Worm (Caenorhabditis elegans) whole organism, late embryonic: ENCODE results near the gene irld-66.

ENCODE experiments used
- C08G9.2 ChIP-seq: sonication (generic microtip); optimal IDR thresholded peaks from 2 replicates; lab custom pipeline; 2016; ENCODE audit warnings: mild to moderate bottlenecking, missing genetic modification characterization, moderate library complexity, missing compliant biosample characterization
- C38D4.7 ChIP-seq: fragments of 200-800 bp; sonication (Bioruptor generic); optimal IDR thresholded peaks from 2 replicates; lab custom pipeline; 2018; ENCODE audit warnings: mild to moderate bottlenecking, missing genetic modification characterization, moderate library complexity, missing compliant biosample characterization
- F13H6.1 ChIP-seq: sonication (generic microtip); optimal IDR thresholded peaks from 2 replicates; lab custom pipeline; 2016; ENCODE audit warnings: missing genetic modification characterization, missing compliant biosample characterization
- T23F11.4 ChIP-seq: fragments of 200-800 bp; sonication (Bioruptor generic); optimal IDR thresholded peaks from 2 replicates; lab custom pipeline; 2018; ENCODE audit warnings: mild to moderate bottlenecking, missing genetic modification characterization, missing compliant biosample characterization
- ceh-14 ChIP-seq: sonication (generic microtip); optimal IDR thresholded peaks from 2 replicates; lab custom pipeline; 2016; ENCODE audit warnings: missing genotype, missing genetic modification characterization, missing compliant biosample characterization
- ceh-19 ChIP-seq: fragments of 200-800 bp; sonication (Bioruptor generic); optimal IDR thresholded peaks from 2 replicates; lab custom pipeline; 2018; ENCODE audit warnings: mild to moderate bottlenecking, missing genetic modification characterization, missing compliant biosample characterization
- ceh-2 ChIP-seq: sonication (generic microtip); optimal IDR thresholded peaks from 2 replicates; lab custom pipeline; 2016; ENCODE audit warnings: missing genotype, missing genetic modification characterization, missing compliant biosample characterization
- ceh-30 ChIP-seq: fragments of 150-350 bp; optimal IDR thresholded peaks from 2 replicates; lab custom pipeline; 2014; ENCODE audit warnings: missing biosample characterization, missing genetic modification characterization
- ceh-31 ChIP-seq: sonication (generic microtip); optimal IDR thresholded peaks from 2 replicates; lab custom pipeline; 2016; ENCODE audit warnings: missing genetic modification characterization, missing compliant biosample characterization
- ceh-34 ChIP-seq: sonication (generic microtip); optimal IDR thresholded peaks from 2 replicates; lab custom pipeline; 2016; ENCODE audit warnings: mild to moderate bottlenecking, missing genetic modification characterization, missing compliant biosample characterization
- ceh-45 ChIP-seq: fragments of 200-800 bp; sonication (Bioruptor generic); IDR thresholded peaks from 2 replicates; pipeline ENCODE4 v1.3.6; 2022; ENCODE audit warnings: missing genetic modification reagents, missing genetic modification characterization, missing compliant biosample characterization
- ceh-9 ChIP-seq: sonication (generic microtip); optimal IDR thresholded peaks from 2 replicates; lab custom pipeline; 2016; ENCODE audit warnings: mild to moderate bottlenecking, missing genetic modification characterization, inconsistent platforms, missing compliant biosample characterization
- che-1 ChIP-seq: sonication (generic microtip); optimal IDR thresholded peaks from 2 replicates; lab custom pipeline; 2016; ENCODE audit warnings: mild to moderate bottlenecking, missing genetic modification characterization, missing compliant biosample characterization
- dve-1 ChIP-seq: sonication (generic microtip); optimal IDR thresholded peaks from 2 replicates; lab custom pipeline; 2017; ENCODE audit warnings: antibody characterized with exemption, mild to moderate bottlenecking, missing genetic modification characterization, missing compliant biosample characterization
- elt-4 ChIP-seq: sonication (generic microtip); optimal IDR thresholded peaks from 2 replicates; lab custom pipeline; 2016; ENCODE audit warnings: missing genetic modification characterization, missing compliant biosample characterization
- ets-4 ChIP-seq: sonication (generic microtip); optimal IDR thresholded peaks from 2 replicates; lab custom pipeline; 2016; ENCODE audit warnings: missing genetic modification characterization, missing compliant biosample characterization
- fkh-6 ChIP-seq: sonication (generic microtip); optimal IDR thresholded peaks from 2 replicates; lab custom pipeline; 2016; ENCODE audit warnings: missing genetic modification characterization, missing compliant biosample characterization
- hlh-13 ChIP-seq: fragments of 200-800 bp; sonication (Bioruptor generic); optimal IDR thresholded peaks from 2 replicates; lab custom pipeline; 2018; ENCODE audit warnings: mild to moderate bottlenecking, missing genetic modification characterization, missing compliant biosample characterization
- hlh-15 ChIP-seq: sonication (generic microtip); optimal IDR thresholded peaks from 2 replicates; lab custom pipeline; 2016; ENCODE audit warnings: missing genetic modification characterization, missing compliant biosample characterization
- hlh-30 ChIP-seq: sonication (generic microtip); optimal IDR thresholded peaks from 2 replicates; lab custom pipeline; 2017; ENCODE audit warnings: antibody characterized with exemption, missing genetic modification characterization, missing compliant biosample characterization; ENCODE audit not compliant: insufficient read depth
- hlh-6 ChIP-seq: sonication (generic microtip); optimal IDR thresholded peaks from 2 replicates; lab custom pipeline; 2016; ENCODE audit warnings: missing genotype, missing genetic modification characterization, missing compliant biosample characterization
- hlh-8 ChIP-seq: sonication (generic microtip); optimal IDR thresholded peaks from 2 replicates; lab custom pipeline; 2016; ENCODE audit warnings: missing genotype, missing genetic modification characterization, missing compliant biosample characterization
- lim-6 ChIP-seq: sonication (generic microtip); optimal IDR thresholded peaks from 2 replicates; lab custom pipeline; 2016; ENCODE audit warnings: missing genetic modification characterization, missing compliant biosample characterization
- lin-11 ChIP-seq: fragments of 200-800 bp; sonication (Bioruptor generic); optimal IDR thresholded peaks from 2 replicates; lab custom pipeline; 2018; ENCODE audit warnings: mild to moderate bottlenecking, missing genetic modification characterization, missing compliant biosample characterization
- mec-3 ChIP-seq: sonication (generic microtip); optimal IDR thresholded peaks from 2 replicates; lab custom pipeline; 2016; ENCODE audit warnings: borderline replicate concordance, missing genetic modification characterization, missing compliant biosample characterization
- nfya-1 ChIP-seq: sonication (generic microtip); optimal IDR thresholded peaks from 2 replicates; lab custom pipeline; 2017; ENCODE audit warnings: missing genetic modification characterization, mild to moderate bottlenecking, missing compliant biosample characterization, antibody characterized with exemption, moderate library complexity
- nhr-232 ChIP-seq: sonication (generic microtip); optimal IDR thresholded peaks from 2 replicates; lab custom pipeline; 2016; ENCODE audit warnings: missing genetic modification characterization, missing compliant biosample characterization
- odd-2 ChIP-seq: sonication (generic microtip); optimal IDR thresholded peaks from 2 replicates; lab custom pipeline; 2017; ENCODE audit warnings: antibody characterized with exemption, mild to moderate bottlenecking, missing genetic modification characterization, missing compliant biosample characterization
- pat-9 ChIP-seq: fragments of 200-800 bp; sonication (Bioruptor generic); optimal IDR thresholded peaks from 2 replicates; lab custom pipeline; 2018; ENCODE audit warnings: mild to moderate bottlenecking, missing genetic modification characterization, moderate library complexity, missing compliant biosample characterization
- ref-2 ChIP-seq: sonication (generic microtip); optimal IDR thresholded peaks from 2 replicates; lab custom pipeline; 2016; ENCODE audit warnings: missing genetic modification characterization, missing compliant biosample characterization
- rnt-1 ChIP-seq: sonication (generic microtip); optimal IDR thresholded peaks from 2 replicates; lab custom pipeline; 2016; ENCODE audit warnings: missing genetic modification characterization, missing compliant biosample characterization
- sox-4 ChIP-seq: sonication (generic microtip); optimal IDR thresholded peaks from 2 replicates; lab custom pipeline; 2017; ENCODE audit warnings: mild to moderate bottlenecking, missing genetic modification characterization, inconsistent platforms, missing compliant biosample characterization
- tbx-2 ChIP-seq: sonication (generic microtip); optimal IDR thresholded peaks from 2 replicates; lab custom pipeline; 2016; ENCODE audit warnings: missing genetic modification characterization, missing compliant biosample characterization
- tbx-7 ChIP-seq: sonication (generic microtip); optimal IDR thresholded peaks from 2 replicates; lab custom pipeline; 2016; ENCODE audit warnings: missing genotype, missing genetic modification characterization, missing compliant biosample characterization

The irld-66 gene

DNA sequence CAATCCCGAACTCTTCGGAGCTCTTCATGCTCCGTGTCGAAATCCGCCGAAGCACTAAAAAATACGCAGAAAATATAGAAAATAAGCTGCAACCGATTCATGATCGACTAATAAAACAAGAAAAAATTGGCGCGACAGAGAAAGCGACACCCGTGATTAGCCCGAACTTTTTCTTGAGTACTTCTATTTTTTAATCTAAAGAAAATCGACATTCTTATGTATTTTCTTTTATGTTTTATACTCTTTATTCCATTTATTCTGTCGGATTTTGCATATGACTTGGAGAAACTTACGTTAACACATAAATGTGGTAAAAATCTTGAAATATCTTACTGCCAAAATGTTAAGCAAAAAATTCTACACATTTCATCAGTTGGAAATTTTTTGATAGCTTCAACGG lies 3.3 kb upstream of the irld-66 start, which contains the start of the genes irld-50 and irld-49:
Gene irld-50 (minus strand): TSS at position 101 of the 400 bp plus-strand sequence.
Gene irld-49 (plus strand): TSS at position 211 of the 400 bp plus-strand sequence.
- TF ChIP-seq hlh-13 (GFP tag; lab: Kevin White, UChicago) (no peak), lim-6 (no peak), C38D4.7 (GFP tag; lab: Kevin White, UChicago) (no peak), nfya-1 (tag; lab: Kevin White, UChicago) (no peak)

ce11 chrII:2939681-2940080 lies 966 bp downstream of the irld-66 start:
- TF ChIP-seq dve-1 (tag; lab: Kevin White, UChicago) = peak; percentile 67
- TF ChIP-seq sox-4 (tag; lab: Kevin White, UChicago) = no peak

DNA sequence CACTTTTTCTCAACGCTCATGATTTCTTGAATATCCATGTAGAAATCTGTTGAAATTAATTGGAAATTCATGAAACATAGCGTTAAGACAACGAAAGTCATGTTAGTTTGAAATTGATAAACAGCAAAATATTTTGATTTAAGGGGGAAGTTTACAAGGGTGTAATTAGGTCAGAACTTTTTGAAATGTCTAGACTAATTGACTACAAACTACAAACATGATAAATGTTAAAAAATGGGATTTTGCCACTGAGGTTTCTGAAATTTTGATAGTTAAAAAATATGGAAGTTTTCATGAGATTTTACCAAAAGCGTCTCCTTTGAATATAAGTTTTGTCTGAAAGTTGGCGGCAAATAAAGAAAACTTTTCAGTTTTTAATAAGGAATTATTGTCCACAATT lies 2.8 kb downstream of the irld-66 start, which contains the start of gene irld-65:
Gene irld-65 (minus strand): TSS at position 101 of the 400 bp plus-strand sequence.
- TF ChIP-seq pat-9 (tag; lab: Kevin White, UChicago) = no peak
- no peak for TF ChIP-seq hlh-6 (tag; lab: Kevin White, UChicago)
- no peak for TF ChIP-seq C38D4.7 (GFP tag; lab: Kevin White, UChicago)
- TF ChIP-seq ceh-14 (tag; lab: Kevin White, UChicago) = no peak
- TF ChIP-seq hlh-13 (GFP tag; lab: Kevin White, UChicago) = no peak
- no peak for TF ChIP-seq C08G9.2 (tag; lab: Kevin White, UChicago)
- no peak for TF ChIP-seq odd-2 (tag; lab: Kevin White, UChicago)
- TF ChIP-seq rnt-1 (tag; lab: Kevin White, UChicago) = no peak

DNA sequence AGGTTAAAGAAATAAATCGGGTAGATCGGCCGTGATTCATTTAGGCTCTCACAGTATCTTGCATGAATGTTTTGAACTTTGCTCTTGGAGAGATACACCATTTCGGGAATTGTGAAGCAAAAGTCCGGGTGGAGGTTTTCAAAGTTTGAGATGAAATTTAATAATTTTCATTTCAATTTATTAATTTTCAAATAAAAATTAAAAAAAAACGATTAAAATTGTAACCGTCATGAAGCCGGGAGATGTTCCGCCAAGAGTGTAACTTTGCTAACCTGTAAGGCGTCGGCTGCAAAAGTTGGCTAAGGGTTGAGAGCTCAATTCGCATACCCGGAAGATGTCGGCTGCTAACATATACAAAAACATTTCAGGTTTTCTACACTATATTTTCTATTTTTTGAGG lies 6.3 kb downstream of the irld-66 start, which contains the start of gene irld-67:
Gene irld-67 (minus strand): TSS at position 101 of the 400 bp plus-strand sequence.
- TF ChIP-seq rnt-1 (tag; lab: Kevin White, UChicago) = no peak
- TF ChIP-seq ceh-14 (tag; lab: Kevin White, UChicago) = no peak
- no peak for TF ChIP-seq fkh-6 (tag; lab: Kevin White, UChicago)
- TF ChIP-seq hlh-15 (tag; lab: Kevin White, UChicago) = no peak
- no peak for TF ChIP-seq F13H6.1
- TF ChIP-seq T23F11.4 (GFP tag; lab: Kevin White, UChicago) = no peak

DNA sequence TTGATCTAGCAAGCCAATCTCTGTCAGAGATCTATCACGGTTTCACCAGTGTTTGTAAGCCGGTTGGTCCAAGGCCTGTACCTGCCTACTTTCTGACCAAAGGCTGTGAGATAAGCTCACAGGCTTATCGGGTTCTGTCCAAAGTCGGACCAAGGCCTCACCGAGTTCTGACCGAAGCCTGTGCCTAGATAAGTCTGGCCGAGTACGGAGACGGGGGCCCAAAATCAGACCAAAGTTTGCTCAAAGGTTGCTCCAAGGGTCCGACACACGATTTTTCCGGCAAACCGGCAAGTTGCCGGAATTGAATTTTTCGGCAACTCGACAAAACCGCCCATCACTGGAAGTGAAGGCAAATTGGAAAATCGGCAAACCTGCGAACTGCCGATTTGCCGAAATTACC lies 9.1 kb downstream of the irld-66 start:
- TF ChIP-seq ceh-9 (tag; lab: Kevin White, UChicago) (no peak), tbx-7 (tag; lab: Kevin White, UChicago) (no peak), lin-11 (no peak), mec-3 (tag; lab: Kevin White, UChicago) (no peak), nhr-232 (tag; lab: Kevin White, UChicago) (no peak), dve-1 (tag; lab: Kevin White, UChicago) (no peak), fkh-6 (tag; lab: Kevin White, UChicago) (no peak)

- TF ChIP-seq ets-4 (no peak), rnt-1 (tag; lab: Kevin White, UChicago) (no peak), ceh-30 (tag; lab: Kevin White, UChicago) (no peak)
- TF ChIP-seq, all 69 proteins: peak for 0
Observed at ce11 chrII:2930499-2930898, 10.1 kb downstream of the irld-66 start, which contains the start of the genes irld-64 and irld-63. irld-64 (minus strand) TSS chrII:2930599. irld-63 (plus strand) TSS chrII:2930728.

DNA sequence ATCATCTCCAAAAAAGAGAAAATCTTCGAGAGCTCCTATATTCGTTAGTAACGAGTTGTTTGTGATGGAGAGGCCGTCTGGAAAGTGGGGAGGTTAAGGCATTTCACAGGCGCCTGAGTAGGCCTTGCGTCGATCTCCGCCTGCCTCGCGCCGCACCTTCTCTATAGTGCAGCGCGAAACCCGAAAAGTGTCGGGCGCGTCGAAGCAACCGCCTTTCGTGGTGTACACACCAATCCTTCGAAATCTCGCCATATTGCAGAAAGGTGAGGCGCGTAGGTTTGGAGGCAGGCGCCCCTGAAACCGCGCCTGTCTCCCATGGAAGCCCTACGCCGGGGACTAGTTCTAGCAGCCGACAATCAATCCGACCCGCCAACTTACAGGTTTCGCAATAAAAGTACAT lies 10.8 kb downstream of the irld-66 start:
- TF ChIP-seq hlh-30 = no peak
- no peak for TF ChIP-seq elt-4 (tag; lab: Kevin White, UChicago)
- TF ChIP-seq sox-4 (tag; lab: Kevin White, UChicago) = no peak
- TF ChIP-seq hlh-8 (tag; lab: Kevin White, UChicago) = no peak
- no peak for TF ChIP-seq ceh-2 (tag; lab: Kevin White, UChicago)
- TF ChIP-seq ceh-31 (tag; lab: Kevin White, UChicago) = no peak
- TF ChIP-seq lin-11 = no peak
- no peak for TF ChIP-seq ceh-45 (GFP tag; lab: Robert Waterston, UW)
- TF ChIP-seq ceh-34 (tag; lab: Kevin White, UChicago) = no peak
- TF ChIP-seq tbx-7 (tag; lab: Kevin White, UChicago) = no peak
- no peak for TF ChIP-seq dve-1 (tag; lab: Kevin White, UChicago)
- TF ChIP-seq ref-2 (tag; lab: Kevin White, UChicago) = no peak
- TF ChIP-seq hlh-13 (GFP tag; lab: Kevin White, UChicago) = no peak
- TF ChIP-seq ceh-19 = no peak
- TF ChIP-seq che-1 (tag; lab: Kevin White, UChicago) = no peak
- no peak for TF ChIP-seq nhr-232 (tag; lab: Kevin White, UChicago)
- no peak for TF ChIP-seq tbx-2 (tag; lab: Kevin White, UChicago)
